Worm (Caenorhabditis elegans): ENCODE measurements around the gene F14F9.2.

F14F9.2 gene

DNA sequence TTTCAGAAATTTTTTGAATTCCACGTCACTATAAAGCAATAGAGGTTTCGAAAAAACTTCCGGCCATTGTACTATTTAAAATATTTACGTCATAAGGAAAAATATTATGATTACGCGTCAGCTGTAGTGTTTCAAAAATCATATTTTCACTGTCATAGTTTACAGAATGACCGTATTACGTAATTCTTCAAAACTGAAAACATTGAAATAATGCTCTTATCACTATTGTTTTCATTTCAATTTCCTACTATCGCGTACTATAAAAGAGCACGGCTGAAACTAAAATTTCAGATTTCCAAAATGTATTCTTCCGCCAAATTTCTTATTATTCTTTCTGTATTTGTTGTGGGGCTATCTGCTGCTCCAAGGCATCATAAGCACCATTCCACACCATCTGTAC is at the start of gene F14F9.2:
TSS of gene F14F9.2 (plus strand) at position 301 of the 400 bp plus-strand sequence.
- TF ChIP-seq egl-27 (tag; optimal IDR thresholded peaks at IDR 0.05) = no peak
- TF ChIP-seq nhr-77 (tag; optimal IDR thresholded peaks at IDR 0.05) = no peak
- no peak for TF ChIP-seq unc-39 (tag; optimal IDR thresholded peaks at IDR 0.05)
- TF ChIP-seq lin-15B (tag; optimal IDR thresholded peaks at IDR 0.05) = no peak
- TF ChIP-seq nhr-43 (tag; optimal IDR thresholded peaks at IDR 0.05; ENCODE audit: poor library complexity, severe bottlenecking) = no peak
- no peak for TF ChIP-seq mml-1 (tag; optimal IDR thresholded peaks at IDR 0.05)

DNA sequence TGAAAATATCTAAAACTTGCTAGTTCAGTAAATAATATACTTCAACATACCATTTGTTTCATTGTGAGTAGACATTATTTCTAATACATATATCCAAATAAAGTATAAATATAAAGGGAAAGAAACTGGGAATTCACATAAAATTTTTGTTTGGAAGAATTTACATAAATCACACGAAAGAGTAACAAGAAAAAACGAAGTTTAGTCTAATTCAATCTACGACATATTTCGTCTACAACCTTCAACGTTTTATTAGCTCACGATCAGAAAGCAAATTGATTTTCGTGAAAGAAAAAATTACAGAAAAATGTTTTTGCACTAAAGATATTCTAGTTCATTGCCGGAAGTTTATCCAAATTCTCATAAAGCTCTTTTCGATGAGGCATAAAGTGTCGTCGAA is 47.6 kb upstream of the F14F9.2 start, which contains the start of gene C04F5.2:
TSS of gene C04F5.2 (minus strand) at position 101 of the 400 bp plus-strand sequence.
- TF ChIP-seq eor-1 (tag; optimal IDR thresholded peaks at IDR 0.05) (no peak), nhr-12 (tag; optimal IDR thresholded peaks at IDR 0.05) (no peak), nhr-67 (tag; optimal IDR thresholded peaks at IDR 0.05) (no peak), jun-1 (tag; optimal IDR thresholded peaks at IDR 0.05) (no peak), tbx-2 (tag; optimal IDR thresholded peaks at IDR 0.05) (no peak), zag-1 (tag; optimal IDR thresholded peaks at IDR 0.05) (no peak), elt-1 (tag; optimal IDR thresholded peaks at IDR 0.05) (no peak), nhr-43 (tag; optimal IDR thresholded peaks at IDR 0.05; ENCODE audit: poor library complexity, severe bottlenecking) (no peak), ceh-9 (tag; optimal IDR thresholded peaks at IDR 0.05) (no peak), ceh-28 (tag; optimal IDR thresholded peaks at IDR 0.05) (no peak), sea-2 (GFP tag; optimal IDR thresholded peaks at IDR 0.05) (no peak), fkh-10 (GFP tag; optimal IDR thresholded peaks at IDR 0.05) (no peak), mml-1 (tag; optimal IDR thresholded peaks at IDR 0.05) (no peak), unc-39 (tag; optimal IDR thresholded peaks at IDR 0.05) (no peak), nhr-23 (tag; optimal IDR thresholded peaks at IDR 0.05) (no peak), elt-3 (tag; optimal IDR thresholded peaks at IDR 0.05) (no peak)

DNA sequence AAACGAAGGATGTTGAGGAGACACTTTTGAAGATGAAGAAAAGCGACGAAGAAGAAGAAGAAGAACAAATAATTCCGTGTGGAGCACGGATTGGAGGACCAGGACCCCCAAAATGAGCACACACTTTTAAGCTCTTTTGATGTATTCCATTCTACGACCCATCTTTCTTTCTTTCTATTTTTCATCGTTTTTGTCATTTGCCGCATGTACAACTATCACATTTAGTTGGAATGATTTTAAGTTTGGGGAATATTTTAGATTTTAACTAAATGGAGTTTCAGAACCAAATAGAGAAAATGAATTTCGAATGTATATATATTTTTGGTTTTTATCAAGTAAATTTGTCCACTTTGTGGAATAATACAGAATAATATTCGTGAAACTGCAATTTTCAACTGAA is 45.7 kb upstream of the F14F9.2 start, which contains the start of gene unc-46:
TSS of gene unc-46 (minus strand) at position 101 of the 400 bp plus-strand sequence.
- no peak for TF ChIP-seq zag-1 (tag; optimal IDR thresholded peaks at IDR 0.05)
- no peak for TF ChIP-seq ztf-4 (tag; optimal IDR thresholded peaks at IDR 0.05)
- TF ChIP-seq snpc-4 (tag; optimal IDR thresholded peaks at IDR 0.05) = no peak
- no peak for TF ChIP-seq elt-3 (tag; optimal IDR thresholded peaks at IDR 0.05)

DNA sequence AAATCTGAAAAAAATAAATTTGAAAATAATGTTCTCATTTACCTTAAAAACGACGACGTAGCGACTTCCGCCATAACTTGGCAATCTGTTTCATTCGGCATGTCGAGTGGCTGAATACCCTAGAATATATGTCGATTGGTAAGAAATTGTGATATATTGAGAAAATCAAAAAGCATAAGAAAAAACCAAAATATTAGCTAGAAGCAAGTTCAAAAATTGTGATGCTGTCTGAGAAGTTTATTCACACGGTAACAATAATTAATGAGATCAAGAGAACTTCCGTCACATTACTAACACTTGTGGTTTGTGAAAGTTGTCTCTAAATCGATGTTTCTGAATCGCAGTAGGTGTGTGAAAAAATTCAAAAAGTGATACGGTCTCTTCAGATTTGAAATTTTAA is 42.6 kb upstream of the F14F9.2 start, which contains the start of gene srab-1:
TSS of gene srab-1 (minus strand) at position 101 of the 400 bp plus-strand sequence.
- no peak for TF ChIP-seq nhr-77 (tag; optimal IDR thresholded peaks at IDR 0.05)
- TF ChIP-seq nhr-76 (tag; optimal IDR thresholded peaks at IDR 0.05) = no peak
- no peak for TF ChIP-seq ceh-9 (tag; optimal IDR thresholded peaks at IDR 0.05)
- TF ChIP-seq nhr-25 (tag; optimal IDR thresholded peaks at IDR 0.05) = no peak
- no peak for TF ChIP-seq snpc-4 (tag; optimal IDR thresholded peaks at IDR 0.05)
- no peak for TF ChIP-seq fkh-2 (tag; optimal IDR thresholded peaks at IDR 0.05)
- TF ChIP-seq daf-12 (tag; optimal IDR thresholded peaks at IDR 0.05) = no peak
- TF ChIP-seq nhr-43 (tag; optimal IDR thresholded peaks at IDR 0.05; ENCODE audit: poor library complexity, severe bottlenecking) = no peak
- TF ChIP-seq ZK546.5 (tag; optimal IDR thresholded peaks at IDR 0.05) = no peak
- TF ChIP-seq nfya-1 (tag; optimal IDR thresholded peaks at IDR 0.05; ENCODE audit: insufficient read depth) = no peak
- TF ChIP-seq pqm-1 (tag; optimal IDR thresholded peaks at IDR 0.05) = no peak
- no peak for TF ChIP-seq skn-1 (tag; optimal IDR thresholded peaks at IDR 0.05)

DNA sequence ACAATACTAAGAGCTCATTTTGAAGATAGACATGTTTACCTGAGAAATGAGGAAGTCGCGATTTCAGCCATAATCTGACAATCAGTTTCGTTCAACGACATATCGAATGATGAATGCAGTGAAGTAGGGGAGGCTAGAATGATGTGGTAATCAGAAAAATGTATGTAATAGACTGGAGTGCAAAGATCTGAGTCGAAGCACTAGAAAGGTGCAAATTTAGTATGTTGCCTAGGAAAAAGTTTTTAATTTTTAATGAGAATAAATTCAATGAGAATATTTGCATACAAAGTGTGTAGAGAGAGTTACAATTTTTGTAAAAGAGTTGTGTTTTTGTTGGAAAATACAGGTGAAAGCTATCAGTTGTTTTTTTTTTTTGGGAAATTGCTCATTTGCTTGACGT is 39.7 kb upstream of the F14F9.2 start, which contains the start of gene srab-2:
TSS of gene srab-2 (minus strand) at position 101 of the 400 bp plus-strand sequence.
- TF ChIP-seq snpc-4 (tag; optimal IDR thresholded peaks at IDR 0.05) (no peak), ztf-4 (tag; optimal IDR thresholded peaks at IDR 0.05) (no peak), nhr-23 (tag; optimal IDR thresholded peaks at IDR 0.05) (no peak), sea-2 (GFP tag; optimal IDR thresholded peaks at IDR 0.05) (no peak), nhr-11 (tag; optimal IDR thresholded peaks at IDR 0.05) (no peak), nhr-12 (tag; optimal IDR thresholded peaks at IDR 0.05) (no peak), nhr-25 (tag; optimal IDR thresholded peaks at IDR 0.05) (no peak), tbx-2 (tag; optimal IDR thresholded peaks at IDR 0.05) (no peak), mml-1 (tag; optimal IDR thresholded peaks at IDR 0.05) (no peak), nhr-43 (tag; optimal IDR thresholded peaks at IDR 0.05; ENCODE audit: poor library complexity, severe bottlenecking) (no peak), daf-12 (tag; optimal IDR thresholded peaks at IDR 0.05) (no peak), egl-27 (tag; optimal IDR thresholded peaks at IDR 0.05) (no peak), nhr-77 (tag; optimal IDR thresholded peaks at IDR 0.05) (no peak), unc-39 (tag; optimal IDR thresholded peaks at IDR 0.05) (no peak), elt-2 (tag; optimal IDR thresholded peaks at IDR 0.05) (no peak), lin-39 (tag; optimal IDR thresholded peaks at IDR 0.05) (no peak), fkh-10 (GFP tag; optimal IDR thresholded peaks at IDR 0.05) (no peak), aly-2 (tag; optimal IDR thresholded peaks at IDR 0.05) (no peak)
